Worm (Caenorhabditis elegans) whole organism, L4 larva: ENCODE results near the gene srpa-68.

Experiments used
- D1046.2 ChIP-seq: fragments of 200-800 bp; sonication (Bioruptor generic); IDR thresholded peaks from 2 replicates; pipeline ENCODE4 v1.3.6; 2022; ENCODE audit warnings: missing genetic modification characterization, missing compliant biosample characterization
- F10B5.3 ChIP-seq: sonication (generic microtip); optimal IDR thresholded peaks from 2 replicates; lab custom pipeline; 2016; ENCODE audit warnings: mild to moderate bottlenecking, missing genetic modification characterization, missing compliant biosample characterization
- T20F7.1 ChIP-seq: fragments of 200-800 bp; sonication (Bioruptor generic); optimal IDR thresholded peaks from 2 replicates; lab custom pipeline; 2018; ENCODE audit warnings: mild to moderate bottlenecking, missing genetic modification characterization, missing compliant biosample characterization
- ZK546.5 ChIP-seq, 2 experiments: sonication (generic microtip); optimal IDR thresholded peaks; 2 replicates each; lab custom pipeline; 2017; ENCODE audit warnings: missing biosample characterization in 2 of 2, missing genetic modification characterization in 2 of 2
- ama-1 ChIP-seq: fragments of 150-350 bp; optimal IDR thresholded peaks from 2 replicates; lab custom pipeline; 2014; ENCODE audit warnings: inconsistent platforms, mixed read lengths
- arid-1 ChIP-seq: fragments of 200-800 bp; sonication (Bioruptor generic); conservative IDR thresholded peaks from 2 replicates; pipeline ENCODE4 v1.3.6; 2022; ENCODE audit warnings: missing genetic modification reagents, missing genetic modification characterization, missing compliant biosample characterization
- ceh-32 ChIP-seq: sonication (generic microtip); optimal IDR thresholded peaks from 2 replicates; lab custom pipeline; 2016; ENCODE audit warnings: mild to moderate bottlenecking, missing genetic modification characterization, missing compliant biosample characterization; ENCODE audit not compliant: poor library complexity
- cey-2 ChIP-seq: sonication (generic microtip); optimal IDR thresholded peaks from 3 replicates; lab custom pipeline; 2017; ENCODE audit warnings: missing genetic modification characterization, mild to moderate bottlenecking, missing compliant biosample characterization, antibody characterized with exemption, borderline replicate concordance; ENCODE audit not compliant: insufficient read depth
- daf-16 ChIP-seq, 3 experiments: sonication (generic microtip); optimal IDR thresholded peaks; 2 replicates each; lab custom pipeline; 2016 to 2017; ENCODE audit warnings: missing genetic modification characterization in 3 of 3, missing genetic modification reagents in 3 of 3, mild to moderate bottlenecking in 2 of 3, missing compliant biosample characterization in 2 of 3, missing biosample characterization in 1 of 3, moderate library complexity in 1 of 3
- dmd-6 ChIP-seq: fragments of 200-800 bp; sonication (Bioruptor generic); IDR thresholded peaks from 2 replicates; pipeline ENCODE4 v1.3.6; 2022; ENCODE audit warnings: missing genetic modification reagents, missing genetic modification characterization, missing compliant biosample characterization
- dmd-8 ChIP-seq: fragments of 200-800 bp; sonication (Bioruptor generic); IDR thresholded peaks from 2 replicates; pipeline ENCODE4 v1.3.6; 2022; ENCODE audit warnings: missing genetic modification characterization, missing compliant biosample characterization
- dmd-9 ChIP-seq: fragments of 200-800 bp; sonication (Bioruptor generic); IDR thresholded peaks from 2 replicates; pipeline ENCODE4 v1.3.6; 2022; ENCODE audit warnings: missing genetic modification reagents, missing genetic modification characterization, missing compliant biosample characterization
- dpl-1 ChIP-seq: fragments of 150-350 bp; optimal IDR thresholded peaks from 2 replicates; lab custom pipeline; 2014; ENCODE audit warnings: missing biosample characterization, missing genetic modification reagents, missing genetic modification characterization
- dve-1 ChIP-seq: sonication (generic microtip); optimal IDR thresholded peaks from 2 replicates; lab custom pipeline; 2017; ENCODE audit warnings: antibody characterized with exemption, mild to moderate bottlenecking, missing genetic modification characterization, missing compliant biosample characterization; ENCODE audit not compliant: insufficient read depth
- fkh-10 ChIP-seq: fragments of 150-350 bp; optimal IDR thresholded peaks from 2 replicates; lab custom pipeline; 2014; ENCODE audit warnings: missing biosample characterization, missing genetic modification reagents, missing genetic modification characterization
- fos-1 ChIP-seq: fragments of 150-350 bp; optimal IDR thresholded peaks from 2 replicates; lab custom pipeline; 2014; ENCODE audit warnings: missing biosample characterization, missing genetic modification characterization
- hif-1 ChIP-seq, 2 experiments: sonication (generic microtip); optimal IDR thresholded peaks; 2 replicates each; lab custom pipeline; 2016 to 2017; ENCODE audit warnings: missing compliant biosample characterization in 2 of 2, missing genetic modification characterization in 2 of 2, missing genetic modification reagents in 2 of 2, missing genotype in 2 of 2, mild to moderate bottlenecking in 1 of 2
- hlh-30 ChIP-seq: sonication (generic microtip); optimal IDR thresholded peaks from 2 replicates; lab custom pipeline; 2017; ENCODE audit warnings: antibody characterized with exemption, mild to moderate bottlenecking, missing genetic modification characterization, missing compliant biosample characterization; ENCODE audit not compliant: insufficient read depth
- lim-7 ChIP-seq: fragments of 200-800 bp; sonication (Bioruptor generic); IDR thresholded peaks from 2 replicates; pipeline ENCODE4 v1.3.6; 2022; ENCODE audit warnings: missing genetic modification characterization, missing compliant biosample characterization
- lin-13 ChIP-seq: fragments of 150-350 bp; optimal IDR thresholded peaks from 2 replicates; lab custom pipeline; 2014; ENCODE audit warnings: missing biosample characterization, missing genetic modification reagents, missing genetic modification characterization
- lin-29 ChIP-seq: fragments of 200-800 bp; sonication (Bioruptor generic); IDR thresholded peaks from 2 replicates; pipeline ENCODE4 v1.3.6; 2022; ENCODE audit warnings: missing genetic modification reagents, missing genetic modification characterization, missing compliant biosample characterization
- lin-38 ChIP-seq: fragments of 200-800 bp; sonication (Bioruptor generic); IDR thresholded peaks from 2 replicates; pipeline ENCODE4 v1.3.6; 2022; ENCODE audit warnings: missing genetic modification reagents, missing genetic modification characterization, missing compliant biosample characterization
- lin-39 ChIP-seq: fragments of 150-350 bp; optimal IDR thresholded peaks from 2 replicates; lab custom pipeline; 2014; ENCODE audit warnings: missing biosample characterization, missing genetic modification reagents, missing genetic modification characterization
- lsy-2 ChIP-seq, 2 experiments: fragments of 150-350 bp in 1 of 2; sonication (generic microtip) in 1 of 2; optimal IDR thresholded peaks; 2 replicates each; lab custom pipeline; 2014 to 2017; ENCODE audit warnings: missing biosample characterization in 2 of 2, missing genetic modification characterization in 2 of 2
- mep-1 ChIP-seq: fragments of 150-350 bp; sonication (generic microtip); optimal IDR thresholded peaks from 3 replicates; lab custom pipeline; 2014; ENCODE audit warnings: missing biosample characterization, missing genetic modification characterization
- mes-2 ChIP-seq: sonication (generic microtip); optimal IDR thresholded peaks from 2 replicates; lab custom pipeline; 2016; ENCODE audit warnings: missing genotype, mild to moderate bottlenecking, missing genetic modification characterization, missing compliant biosample characterization; ENCODE audit not compliant: poor library complexity, severe bottlenecking
- mxl-3 ChIP-seq: fragments of 200-800 bp; sonication (Bioruptor generic); optimal IDR thresholded peaks from 2 replicates; lab custom pipeline; 2018; ENCODE audit warnings: mild to moderate bottlenecking, missing genetic modification characterization, missing compliant biosample characterization
- nhr-41 ChIP-seq: fragments of 200-800 bp; sonication (Bioruptor generic); IDR thresholded peaks from 2 replicates; pipeline ENCODE4 v1.3.6; 2022; ENCODE audit warnings: missing genetic modification reagents, missing genetic modification characterization, missing compliant biosample characterization
- nhr-48 ChIP-seq: sonication (generic microtip); optimal IDR thresholded peaks from 2 replicates; lab custom pipeline; 2016; ENCODE audit warnings: mild to moderate bottlenecking, missing genetic modification characterization, missing compliant biosample characterization
- nhr-6 ChIP-seq: fragments of 150-350 bp; optimal IDR thresholded peaks from 2 replicates; lab custom pipeline; 2014; ENCODE audit warnings: missing biosample characterization, missing genetic modification characterization
- nhr-76 ChIP-seq: fragments of 150-350 bp; optimal IDR thresholded peaks from 2 replicates; lab custom pipeline; 2014; ENCODE audit warnings: missing biosample characterization, missing genetic modification characterization
- pha-4 ChIP-seq, 2 experiments: fragments of 150-350 bp in 1 of 2; fragments of 200-800 bp in 1 of 2; sonication (Bioruptor generic) in 1 of 2; IDR thresholded peaks in 1 of 2; optimal IDR thresholded peaks in 1 of 2; 2 replicates each; pipeline versions ENCODE4 v1.3.6 to Lab custom; 2014 to 2022; ENCODE audit warnings: missing genetic modification characterization in 2 of 2, missing genetic modification reagents in 2 of 2, missing biosample characterization in 1 of 2, missing compliant biosample characterization in 1 of 2
- snpc-1.2 ChIP-seq: fragments of 200-800 bp; sonication (Bioruptor generic); IDR thresholded peaks from 2 replicates; pipeline ENCODE4 v1.3.6; 2022; ENCODE audit warnings: missing genetic modification reagents, missing genetic modification characterization, missing compliant biosample characterization
- tag-97 ChIP-seq: fragments of 200-800 bp; sonication (Bioruptor generic); IDR thresholded peaks from 2 replicates; pipeline ENCODE4 v1.3.6; 2022; ENCODE audit warnings: missing genetic modification characterization, missing compliant biosample characterization
- unc-39 ChIP-seq: sonication (generic microtip); optimal IDR thresholded peaks from 2 replicates; lab custom pipeline; 2017; ENCODE audit warnings: missing biosample characterization, missing genetic modification characterization
- unc-62 ChIP-seq, 3 experiments: fragments of 150-350 bp in 1 of 3; sonication (generic microtip); optimal IDR thresholded peaks in 2 of 3; peaks in 1 of 3; 1 replicate in 1 of 3; 2 replicates in 2 of 3; lab custom pipeline; 2014 to 2017; ENCODE audit warnings: missing biosample characterization in 3 of 3, missing genetic modification characterization in 3 of 3, missing genetic modification reagents in 3 of 3, missing genotype in 1 of 3
- vab-7 ChIP-seq: fragments of 200-800 bp; sonication (Bioruptor generic); IDR thresholded peaks from 2 replicates; pipeline ENCODE4 v1.3.6; 2022; ENCODE audit warnings: missing genetic modification reagents, missing genetic modification characterization, missing compliant biosample characterization
- zfp-2 ChIP-seq: sonication (generic microtip); optimal IDR thresholded peaks from 2 replicates; lab custom pipeline; 2016; ENCODE audit warnings: mild to moderate bottlenecking, missing genetic modification characterization, missing compliant biosample characterization
- zfp-3 ChIP-seq: fragments of 200-800 bp; sonication (Bioruptor generic); conservative IDR thresholded peaks from 2 replicates; pipeline ENCODE4 v1.3.6; 2022; ENCODE audit warnings: missing genetic modification reagents, missing genetic modification characterization, missing compliant biosample characterization
- zip-11 ChIP-seq: fragments of 200-800 bp; sonication (Bioruptor generic); IDR thresholded peaks from 2 replicates; pipeline ENCODE4 v1.3.6; 2022; ENCODE audit warnings: missing genetic modification characterization, missing compliant biosample characterization
- zip-2 ChIP-seq: fragments of 150-350 bp; optimal IDR thresholded peaks from 2 replicates; lab custom pipeline; 2014; ENCODE audit warnings: missing biosample characterization, missing genetic modification characterization

Gene srpa-68

ce11 chrV:12288577-12288976 lies 2.9 kb downstream of the srpa-68 start, which contains the start of gene rskd-1:
TSS of gene rskd-1 (minus strand) at chrV:12288615.
- TF ChIP-seq nhr-6 (tag; lab: Kevin White, UChicago) (peak; percentile 76), T20F7.1 (peak; percentile 40), dpl-1 (GFP tag; lab: Kevin White, UChicago) (peak; percentile 1), daf-16 (GFP tag; optimal IDR thresholded peaks at IDR 0.05; lab: Kevin White, UChicago) (peak in 1 of 2 experiments; percentile 10), daf-16 (tag; optimal IDR thresholded peaks at IDR 0.05; lab: Kevin White, UChicago) (peak; percentile 73), dve-1 (tag; lab: Kevin White, UChicago) (peak; percentile 17), mep-1 (tag; lab: Kevin White, UChicago) (peak; percentile 32), hlh-30 (tag; lab: Kevin White, UChicago) (peak; percentile 38), lsy-2 (tag; optimal IDR thresholded peaks at IDR 0.05; lab: Kevin White, UChicago) (peak in 1 of 2 experiments; percentile 40), tag-97 (GFP tag; lab: Robert Waterston, UW) (no peak), nhr-76 (no peak), F10B5.3 (tag; lab: Kevin White, UChicago) (no peak), lin-38 (peak; percentile 9; the same call in 1 of the 2 replicates), pha-4 (GFP tag; IDR thresholded peaks at IDR 0.05; lab: Robert Waterston, UW) (no peak), pha-4 (tag; optimal IDR thresholded peaks at IDR 0.05; lab: Kevin White, UChicago) (peak; percentile 78)

- no peak for TF ChIP-seq zip-2
- no peak for TF ChIP-seq mes-2 (tag; lab: Kevin White, UChicago)
- TF ChIP-seq zfp-3 (GFP tag; lab: Robert Waterston, UW), result no peak
- TF ChIP-seq unc-39, result no peak
- no peak for TF ChIP-seq hif-1 (tag; optimal IDR thresholded peaks at IDR 0.05; lab: Kevin White, UChicago)
- peak; percentile 29 for TF ChIP-seq hlh-30 (tag; lab: Kevin White, UChicago)
- TF ChIP-seq nhr-48 (tag; lab: Kevin White, UChicago), result no peak
- TF ChIP-seq zfp-2 (tag; lab: Kevin White, UChicago), result no peak
- peak in 1 of 2 experiments; percentile 24 for TF ChIP-seq lsy-2 (tag; optimal IDR thresholded peaks at IDR 0.05; lab: Kevin White, UChicago)
- TF ChIP-seq dmd-6 (GFP tag; lab: Robert Waterston, UW), result no peak
- TF ChIP-seq fkh-10 (GFP tag; lab: Kevin White, UChicago), result peak; percentile 12
- TF ChIP-seq dmd-8 (GFP tag; lab: Robert Waterston, UW), result no peak
- no peak for TF ChIP-seq zip-11 (GFP tag; lab: Robert Waterston, UW)
- TF ChIP-seq cey-2 (tag; lab: Kevin White, UChicago), result no peak
- TF ChIP-seq dve-1 (tag; lab: Kevin White, UChicago), result no peak
- no peak for TF ChIP-seq lin-39 (tag; lab: Kevin White, UChicago)
- TF ChIP-seq snpc-1.2 (GFP tag; lab: Robert Waterston, UW), result no peak
- TF ChIP-seq mxl-3 (GFP tag; lab: Kevin White, UChicago), result no peak
- TF ChIP-seq nhr-41 (GFP tag; lab: Robert Waterston, UW), result no peak
- TF ChIP-seq ceh-32 (tag; lab: Kevin White, UChicago), result no peak
- TF ChIP-seq ama-1, result no peak
- TF ChIP-seq arid-1 (GFP tag; lab: Robert Waterston, UW), result no peak
- TF ChIP-seq D1046.2, result no peak
- TF ChIP-seq lim-7, result no peak
- TF ChIP-seq unc-62 (GFP tag; optimal IDR thresholded peaks at IDR 0.05 in 1 of 2; lab: Kevin White, UChicago), result peak in 1 of 2 experiments; percentile 77
- TF ChIP-seq unc-62 (tag; optimal IDR thresholded peaks at IDR 0.05; lab: Kevin White, UChicago), result no peak
- TF ChIP-seq lin-29 (GFP tag; lab: Robert Waterston, UW), result no peak
- no peak for TF ChIP-seq fos-1 (tag; lab: Kevin White, UChicago)
- TF ChIP-seq vab-7 (GFP tag; lab: Robert Waterston, UW), result no peak
- no peak for TF ChIP-seq lin-13
- no peak for TF ChIP-seq nhr-76
- TF ChIP-seq ZK546.5 (tag; optimal IDR thresholded peaks at IDR 0.05; lab: Kevin White, UChicago), result no peak
- TF ChIP-seq dmd-9, result no peak
- no peak for TF ChIP-seq daf-16 (GFP tag; optimal IDR thresholded peaks at IDR 0.05; lab: Kevin White, UChicago)
- TF ChIP-seq daf-16 (tag; optimal IDR thresholded peaks at IDR 0.05; lab: Kevin White, UChicago), result no peak
- TF ChIP-seq mep-1 (tag; lab: Kevin White, UChicago), result peak; percentile 0
- TF ChIP-seq, all 104 proteins: peak for 5
Measured at ce11 chrV:12287667-12288066, 3.8 kb downstream of the srpa-68 start.
